Worm (Caenorhabditis elegans) whole organism, L4 larva: Measurements from ENCODE around the gene Y43F4B.10.

Experiments
- ZK337.2 ChIP-seq: fragments of 200-800 bp; sonication (Bioruptor generic); IDR thresholded peaks from 2 replicates; pipeline ENCODE4 v1.3.6; 2022; ENCODE audit warnings: missing genetic modification reagents, missing genetic modification characterization, missing compliant biosample characterization
- dpl-1 ChIP-seq: fragments of 150-350 bp; optimal IDR thresholded peaks from 2 replicates; lab custom pipeline; 2014; ENCODE audit warnings: missing biosample characterization, missing genetic modification reagents, missing genetic modification characterization
- madf-5 ChIP-seq, 2 experiments: fragments of 200-800 bp; sonication (Bioruptor generic); IDR thresholded peaks; 2 replicates each; pipeline ENCODE4 v1.3.6; 2022; ENCODE audit warnings: missing compliant biosample characterization in 2 of 2, missing genetic modification characterization in 2 of 2
- nhr-77 ChIP-seq: fragments of 150-350 bp; optimal IDR thresholded peaks from 2 replicates; lab custom pipeline; 2014; ENCODE audit warnings: missing biosample characterization, missing genetic modification characterization
- snpc-4 ChIP-seq: fragments of 150-350 bp; optimal IDR thresholded peaks from 2 replicates; lab custom pipeline; 2014; ENCODE audit warnings: missing biosample characterization, missing genetic modification characterization
- tra-1 ChIP-seq: fragments of 200-800 bp; sonication (Bioruptor generic); IDR thresholded peaks from 2 replicates; pipeline ENCODE4 v1.3.6; 2022; ENCODE audit warnings: missing genetic modification reagents, missing genetic modification characterization, missing compliant biosample characterization
- unc-62 ChIP-seq, 3 experiments: fragments of 150-350 bp in 1 of 3; sonication (generic microtip); optimal IDR thresholded peaks in 2 of 3; peaks in 1 of 3; 1 replicate in 1 of 3; 2 replicates in 2 of 3; lab custom pipeline; 2014 to 2017; ENCODE audit warnings: missing biosample characterization in 3 of 3, missing genetic modification characterization in 3 of 3, missing genetic modification reagents in 3 of 3, missing genotype in 1 of 3
- zfp-2 ChIP-seq: sonication (generic microtip); optimal IDR thresholded peaks from 2 replicates; lab custom pipeline; 2016; ENCODE audit warnings: mild to moderate bottlenecking, missing genetic modification characterization, missing compliant biosample characterization

ce11 chrIII:13316935-13317334 is 3.1 kb downstream of the Y43F4B.10 start:
- TF ChIP-seq madf-5 (GFP tag; IDR thresholded peaks at IDR 0.05; lab: Robert Waterston, UW) = no peak
- TF ChIP-seq snpc-4 (tag; lab: Kevin White, UChicago) = no peak
- TF ChIP-seq unc-62 (GFP tag; optimal IDR thresholded peaks at IDR 0.05 in 1 of 2; lab: Kevin White, UChicago) = no peak
- no peak for TF ChIP-seq unc-62 (tag; optimal IDR thresholded peaks at IDR 0.05; lab: Kevin White, UChicago)
- TF ChIP-seq nhr-77 = no peak
- TF ChIP-seq tra-1 (GFP tag; lab: Robert Waterston, UW) = no peak
- no peak for TF ChIP-seq dpl-1 (GFP tag; lab: Kevin White, UChicago)
- TF ChIP-seq zfp-2 (tag; lab: Kevin White, UChicago) = no peak
- TF ChIP-seq ZK337.2 (GFP tag; lab: Robert Waterston, UW) = no peak
